Worm (Caenorhabditis elegans): ENCODE data around the gene C05B5.5.

C05B5.5 gene

ce11 chrIII:9973765-9974164 is 27.4 kb upstream of the C05B5.5 start, which contains the start of gene R10E12.2:
TSS of gene R10E12.2 (minus strand) at chrIII:9973865.
- TF ChIP-seq ceh-32 (tag; optimal IDR thresholded peaks at IDR 0.05; ENCODE audit: poor library complexity), result no peak
- TF ChIP-seq ctbp-1 (GFP tag; IDR thresholded peaks at IDR 0.05), result no peak
- no peak for TF ChIP-seq aha-1 (tag)
- no peak for TF ChIP-seq arid-1 (GFP tag; conservative IDR thresholded peaks at IDR 0.05)
- no peak for TF ChIP-seq nhr-48 (tag; optimal IDR thresholded peaks at IDR 0.05)
- no peak for TF ChIP-seq tag-97 (GFP tag; IDR thresholded peaks at IDR 0.05)
- TF ChIP-seq aly-2 (tag; optimal IDR thresholded peaks at IDR 0.05), result no peak
- no peak for TF ChIP-seq mdt-29 (GFP tag; IDR thresholded peaks at IDR 0.05)
- TF ChIP-seq lir-3 (tag; optimal IDR thresholded peaks at IDR 0.05), result no peak
- no peak for TF ChIP-seq lin-38 (GFP tag; IDR thresholded peaks at IDR 0.05)
- no peak for TF ChIP-seq fkh-10 (GFP tag; optimal IDR thresholded peaks at IDR 0.05)
- no peak for TF ChIP-seq F44E2.7 (GFP tag; IDR thresholded peaks at IDR 0.05)
- no peak for TF ChIP-seq fos-1 (tag; optimal IDR thresholded peaks at IDR 0.05)
- TF ChIP-seq set-16 (GFP tag; IDR thresholded peaks at IDR 0.05), result no peak
- TF ChIP-seq Y5F2A.4 (GFP tag; optimal IDR thresholded peaks at IDR 0.05), result no peak
- TF ChIP-seq unc-130 (GFP tag; optimal IDR thresholded peaks at IDR 0.05), result no peak
- no peak for TF ChIP-seq ceh-82 (tag; optimal IDR thresholded peaks at IDR 0.05)
- TF ChIP-seq F37D6.2 (tag; optimal IDR thresholded peaks at IDR 0.05), result no peak
- no peak for TF ChIP-seq nhr-77 (tag; optimal IDR thresholded peaks at IDR 0.05)
- TF ChIP-seq skn-1 (tag; optimal IDR thresholded peaks at IDR 0.05), result no peak

- peak in 1 of 2 experiments; percentile 58 for TF ChIP-seq unc-62 (GFP tag; optimal IDR thresholded peaks at IDR 0.05 in 1 of 2)
- TF ChIP-seq unc-62 (tag; optimal IDR thresholded peaks at IDR 0.05), result no peak
- no peak for TF ChIP-seq ces-1 (GFP tag; optimal IDR thresholded peaks at IDR 0.05)
- no peak for TF ChIP-seq pqm-1 (tag; optimal IDR thresholded peaks at IDR 0.05)
- no peak for TF ChIP-seq Y75B8A.6 (GFP tag; IDR thresholded peaks at IDR 0.05)
- no peak for TF ChIP-seq hmg-1.1 (GFP tag; IDR thresholded peaks at IDR 0.05)
- peak; percentile 66 for TF ChIP-seq aha-1 (tag)
Measured at ce11 chrIII:9982119-9982642, 19.0 kb upstream of the C05B5.5 start.

ce11 chrIII:9984604-9985003 is 16.6 kb upstream of the C05B5.5 start:
- TF ChIP-seq nhr-28 (tag; optimal IDR thresholded peaks at IDR 0.05) (no peak), zfp-3 (GFP tag; conservative IDR thresholded peaks at IDR 0.05) (no peak), aha-1 (tag) (peak; percentile 65)

ce11 chrIII:9985542-9985941 is 15.6 kb upstream of the C05B5.5 start:
- TF ChIP-seq attf-4 (tag; optimal IDR thresholded peaks at IDR 0.05) (no peak), nhr-41 (GFP tag; IDR thresholded peaks at IDR 0.05) (no peak), daf-8 (GFP tag; IDR thresholded peaks at IDR 0.05) (no peak), Y75B8A.6 (GFP tag; IDR thresholded peaks at IDR 0.05) (no peak), egl-43 (GFP tag; IDR thresholded peaks at IDR 0.05) (no peak), mep-1 (tag; optimal IDR thresholded peaks at IDR 0.05) (no peak), ceh-62 (tag; optimal IDR thresholded peaks at IDR 0.05) (no peak), nhr-42 (GFP tag; IDR thresholded peaks at IDR 0.05) (no peak), mxl-2 (GFP tag; conservative IDR thresholded peaks at IDR 0.05) (no peak), spr-1 (tag; optimal IDR thresholded peaks at IDR 0.05) (no peak), lim-7 (GFP tag; IDR thresholded peaks at IDR 0.05) (no peak), mdt-29 (GFP tag; IDR thresholded peaks at IDR 0.05) (no peak), gei-8 (GFP tag; optimal IDR thresholded peaks at IDR 0.05) (no peak), aly-2 (tag; optimal IDR thresholded peaks at IDR 0.05) (no peak), tra-1 (GFP tag; IDR thresholded peaks at IDR 0.05) (no peak), snpc-4 (tag; optimal IDR thresholded peaks at IDR 0.05) (no peak), ztf-11 (tag; optimal IDR thresholded peaks at IDR 0.05) (no peak), dmd-6 (GFP tag; IDR thresholded peaks at IDR 0.05) (no peak), unc-62 (GFP tag; optimal IDR thresholded peaks at IDR 0.05 in 1 of 2) (no peak), unc-62 (tag; optimal IDR thresholded peaks at IDR 0.05) (no peak)

Measured in whole organism, L4 larva.